Worm (Caenorhabditis elegans) whole organism, L3 larva: ENCODE results near the gene rps-8.

Experiments used
- ZK546.5 ChIP-seq: sonication (generic microtip); optimal IDR thresholded peaks from 2 replicates; lab custom pipeline; 2017; ENCODE audit warnings: missing biosample characterization, missing genetic modification characterization
- ama-1 ChIP-seq: fragments of 150-350 bp; optimal IDR thresholded peaks from 2 replicates; lab custom pipeline; 2018
- ceh-16 ChIP-seq: sonication (generic microtip); optimal IDR thresholded peaks from 2 replicates; lab custom pipeline; 2017; ENCODE audit warnings: missing biosample characterization, missing genetic modification characterization
- ceh-28 ChIP-seq: fragments of 150-350 bp; optimal IDR thresholded peaks from 2 replicates; lab custom pipeline; 2014; ENCODE audit warnings: missing biosample characterization, missing genetic modification reagents, missing genetic modification characterization
- ceh-82 ChIP-seq: fragments of 150-350 bp; optimal IDR thresholded peaks from 2 replicates; lab custom pipeline; 2014; ENCODE audit warnings: missing biosample characterization, missing genetic modification characterization
- ceh-9 ChIP-seq: sonication (generic microtip); optimal IDR thresholded peaks from 2 replicates; lab custom pipeline; 2018; ENCODE audit warnings: missing biosample characterization, missing genetic modification characterization
- daf-12 ChIP-seq: fragments of 150-350 bp; optimal IDR thresholded peaks from 2 replicates; lab custom pipeline; 2014; ENCODE audit warnings: missing biosample characterization, missing genetic modification reagents, missing genetic modification characterization
- egl-27 ChIP-seq: sonication (generic microtip); optimal IDR thresholded peaks from 4 replicates; lab custom pipeline; 2017; ENCODE audit warnings: missing biosample characterization, missing genetic modification reagents, missing genetic modification characterization
- egl-5 ChIP-seq: fragments of 150-350 bp; optimal IDR thresholded peaks from 2 replicates; lab custom pipeline; 2017; ENCODE audit warnings: missing biosample characterization, missing genetic modification reagents, missing genetic modification characterization, inconsistent platforms
- elt-3 ChIP-seq, 3 experiments: fragments of 150-350 bp in 1 of 3; sonication (generic microtip) in 2 of 3; optimal IDR thresholded peaks; 2 replicates in 2 of 3; 4 replicates in 1 of 3; lab custom pipeline; 2014 to 2017; ENCODE audit warnings: missing biosample characterization in 3 of 3, missing genetic modification characterization in 3 of 3
- fkh-10 ChIP-seq: sonication (generic microtip); optimal IDR thresholded peaks from 2 replicates; lab custom pipeline; 2017; ENCODE audit warnings: missing biosample characterization, missing genetic modification reagents, missing genetic modification characterization
- fos-1 ChIP-seq: fragments of 150-350 bp; optimal IDR thresholded peaks from 2 replicates; lab custom pipeline; 2014; ENCODE audit warnings: missing biosample characterization, missing genetic modification characterization
- hmg-11 ChIP-seq: sonication (generic microtip); optimal IDR thresholded peaks from 2 replicates; lab custom pipeline; 2016; ENCODE audit warnings: missing genetic modification characterization, missing compliant biosample characterization
- jun-1 ChIP-seq: fragments of 150-350 bp; optimal IDR thresholded peaks from 2 replicates; lab custom pipeline; 2014; ENCODE audit warnings: missing biosample characterization, missing genetic modification reagents, missing genetic modification characterization
- lin-39 ChIP-seq: fragments of 150-350 bp; optimal IDR thresholded peaks from 2 replicates; lab custom pipeline; 2018; ENCODE audit warnings: missing biosample characterization, missing genetic modification reagents, missing genetic modification characterization
- mdl-1 ChIP-seq: fragments of 150-350 bp; optimal IDR thresholded peaks from 2 replicates; lab custom pipeline; 2014; ENCODE audit warnings: missing biosample characterization, missing genetic modification characterization
- mml-1 ChIP-seq: fragments of 150-350 bp; sonication (generic microtip); optimal IDR thresholded peaks from 3 replicates; lab custom pipeline; 2014; ENCODE audit warnings: missing biosample characterization, missing genetic modification characterization
- nfya-1 ChIP-seq: sonication (generic microtip); optimal IDR thresholded peaks from 2 replicates; lab custom pipeline; 2017; ENCODE audit warnings: missing genetic modification characterization, mild to moderate bottlenecking, missing compliant biosample characterization, antibody characterized with exemption, moderate library complexity; ENCODE audit not compliant: insufficient read depth
- nhr-11 ChIP-seq: fragments of 150-350 bp; optimal IDR thresholded peaks from 2 replicates; lab custom pipeline; 2014; ENCODE audit warnings: missing biosample characterization, missing genetic modification characterization
- nhr-12 ChIP-seq: fragments of 150-350 bp; optimal IDR thresholded peaks from 2 replicates; lab custom pipeline; 2014; ENCODE audit warnings: missing biosample characterization, missing genetic modification characterization
- nhr-237 ChIP-seq: fragments of 150-350 bp; optimal IDR thresholded peaks from 2 replicates; lab custom pipeline; 2014; ENCODE audit warnings: missing biosample characterization, missing genetic modification characterization
- nhr-25 ChIP-seq: sonication (generic microtip); optimal IDR thresholded peaks from 2 replicates; lab custom pipeline; 2017; ENCODE audit warnings: missing biosample characterization, missing genetic modification characterization
- nhr-28 ChIP-seq: fragments of 150-350 bp; optimal IDR thresholded peaks from 2 replicates; lab custom pipeline; 2014; ENCODE audit warnings: missing biosample characterization, missing genetic modification characterization
- nhr-43 ChIP-seq: sonication (generic microtip); optimal IDR thresholded peaks from 2 replicates; lab custom pipeline; 2016; ENCODE audit warnings: mild to moderate bottlenecking, missing genetic modification characterization, missing compliant biosample characterization; ENCODE audit not compliant: poor library complexity, severe bottlenecking
- nhr-67 ChIP-seq: fragments of 150-350 bp; optimal IDR thresholded peaks from 2 replicates; lab custom pipeline; 2014; ENCODE audit warnings: missing biosample characterization, missing genetic modification characterization
- nhr-76 ChIP-seq: fragments of 150-350 bp; sonication (generic microtip); optimal IDR thresholded peaks from 5 replicates; lab custom pipeline; 2014; ENCODE audit warnings: missing biosample characterization, missing genetic modification characterization
- nhr-77 ChIP-seq: fragments of 150-350 bp; optimal IDR thresholded peaks from 2 replicates; lab custom pipeline; 2014; ENCODE audit warnings: missing biosample characterization, missing genetic modification characterization
- pha-4 ChIP-seq: fragments of 150-350 bp; optimal IDR thresholded peaks from 2 replicates; lab custom pipeline; 2014; ENCODE audit warnings: missing biosample characterization, missing genetic modification reagents, missing genetic modification characterization
- pqm-1 ChIP-seq: fragments of 150-350 bp; optimal IDR thresholded peaks from 2 replicates; lab custom pipeline; 2017; ENCODE audit warnings: missing biosample characterization, missing genetic modification characterization, inconsistent platforms
- sea-2 ChIP-seq: fragments of 150-350 bp; sonication (generic microtip); optimal IDR thresholded peaks from 4 replicates; lab custom pipeline; 2014; ENCODE audit warnings: missing biosample characterization, missing genetic modification reagents, missing genetic modification characterization
- skn-1 ChIP-seq: fragments of 150-350 bp; optimal IDR thresholded peaks from 2 replicates; lab custom pipeline; 2014; ENCODE audit warnings: missing biosample characterization, missing genetic modification characterization
- snpc-4 ChIP-seq: fragments of 150-350 bp; optimal IDR thresholded peaks from 2 replicates; lab custom pipeline; 2014; ENCODE audit warnings: missing biosample characterization, missing genetic modification characterization
- tbx-2 ChIP-seq: sonication (generic microtip); optimal IDR thresholded peaks from 2 replicates; lab custom pipeline; 2016; ENCODE audit warnings: mild to moderate bottlenecking, missing genetic modification characterization, missing compliant biosample characterization
- unc-39 ChIP-seq: sonication (generic microtip); optimal IDR thresholded peaks from 4 replicates; lab custom pipeline; 2017; ENCODE audit warnings: missing biosample characterization, missing genetic modification characterization
- zag-1 ChIP-seq: fragments of 150-350 bp; optimal IDR thresholded peaks from 2 replicates; lab custom pipeline; 2014; ENCODE audit warnings: missing biosample characterization, missing genetic modification characterization
- ztf-11 ChIP-seq: fragments of 150-350 bp; optimal IDR thresholded peaks from 2 replicates; lab custom pipeline; 2014; ENCODE audit warnings: missing biosample characterization, missing genetic modification characterization
- ztf-4 ChIP-seq: fragments of 150-350 bp; optimal IDR thresholded peaks from 2 replicates; lab custom pipeline; 2014; ENCODE audit warnings: missing biosample characterization, missing genetic modification characterization

Gene rps-8

ce11 chrIV:7313962-7314361 is 302 bp upstream of the rps-8 start (continued):
- no peak for TF ChIP-seq nhr-76
- peak; percentile 36 for TF ChIP-seq ama-1 (lab: Kevin White, UChicago)
- no peak for TF ChIP-seq jun-1
- TF ChIP-seq unc-39 (tag; lab: Kevin White, UChicago): no peak
- TF ChIP-seq ztf-4 (tag; lab: Kevin White, UChicago): no peak
- no peak for TF ChIP-seq mml-1
- TF ChIP-seq daf-12 (tag; lab: Kevin White, UChicago): no peak
- no peak for TF ChIP-seq ceh-82 (tag; lab: Kevin White, UChicago)
- TF ChIP-seq elt-3 (tag; optimal IDR thresholded peaks at IDR 0.05; lab: Kevin White, UChicago): no peak
- peak; percentile 12 for TF ChIP-seq ceh-28
- peak; percentile 30 for TF ChIP-seq skn-1
- TF ChIP-seq fkh-10 (GFP tag; lab: Kevin White, UChicago): no peak
- TF ChIP-seq, all 47 proteins: peak for 15

- no peak for TF ChIP-seq zag-1 (tag; lab: Kevin White, UChicago)
- TF ChIP-seq egl-5 (tag; lab: Kevin White, UChicago): no peak
- TF ChIP-seq fkh-10 (GFP tag; lab: Kevin White, UChicago): no peak
- no peak for TF ChIP-seq ceh-28
- TF ChIP-seq nhr-12 (tag; lab: Kevin White, UChicago): no peak
- no peak for TF ChIP-seq nfya-1 (tag; lab: Kevin White, UChicago)
- TF ChIP-seq, all 47 proteins: peak for 0
Observed at ce11 chrIV:7312620-7313194, 953 bp downstream of the rps-8 start.

DNA sequence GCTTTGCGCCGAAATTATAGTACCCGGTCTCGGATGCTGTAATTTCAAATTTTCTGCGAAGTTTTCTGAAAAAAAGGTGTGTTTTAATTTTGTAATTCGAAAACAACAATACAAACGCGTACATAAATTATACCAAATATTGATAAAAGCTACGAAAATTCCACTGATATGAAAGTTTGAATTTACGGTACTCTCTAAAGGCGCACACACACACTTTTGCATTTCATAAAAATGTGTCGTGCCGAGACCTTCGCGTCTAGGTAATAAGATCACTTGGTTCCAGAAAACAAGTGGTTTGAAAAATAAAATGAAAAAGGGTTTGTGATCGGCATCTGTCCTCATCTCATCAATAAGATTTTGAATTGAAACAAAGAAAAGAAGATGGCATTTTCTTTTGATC is 2.8 kb downstream of the rps-8 start:
- TF ChIP-seq ama-1 (lab: Kevin White, UChicago): peak; percentile 17
- TF ChIP-seq sea-2 (GFP tag; lab: Kevin White, UChicago): no peak

DNA sequence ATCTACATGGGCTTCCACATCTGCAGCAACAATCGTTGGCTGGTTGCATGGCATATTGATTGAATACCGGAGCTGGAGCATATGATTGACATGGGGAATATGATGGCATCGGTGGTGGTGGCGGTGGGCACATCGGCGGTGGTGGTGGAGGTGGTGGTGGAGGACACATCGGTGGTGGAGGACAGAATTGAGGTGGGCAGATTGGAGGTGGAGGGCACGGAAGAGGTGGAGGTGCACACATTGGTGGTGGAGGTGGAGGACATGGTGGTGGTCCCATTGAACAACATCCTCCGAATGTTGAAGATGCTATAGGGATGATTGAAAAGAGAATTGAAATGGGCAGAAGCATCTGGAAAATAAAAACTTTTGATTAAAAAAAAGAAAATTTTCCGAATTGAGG is 3.2 kb downstream of the rps-8 start, which contains the start of gene grl-4:
TSS of gene grl-4 (minus strand) at position 351 of the 400 bp plus-strand sequence.
- TF ChIP-seq nhr-237 (no peak), ceh-16 (no peak), ama-1 (lab: Kevin White, UChicago) (no peak), snpc-4 (tag; lab: Kevin White, UChicago) (no peak), mdl-1 (tag; lab: Kevin White, UChicago) (no peak), nhr-28 (tag; lab: Kevin White, UChicago) (no peak), lin-39 (no peak), hmg-11 (tag; lab: Kevin White, UChicago) (no peak), ceh-9 (tag; lab: Kevin White, UChicago) (no peak), fkh-10 (GFP tag; lab: Kevin White, UChicago) (no peak), ceh-82 (tag; lab: Kevin White, UChicago) (no peak), nhr-67 (tag; lab: Kevin White, UChicago) (no peak)
- TF ChIP-seq, all 47 proteins: peak for 0

DNA sequence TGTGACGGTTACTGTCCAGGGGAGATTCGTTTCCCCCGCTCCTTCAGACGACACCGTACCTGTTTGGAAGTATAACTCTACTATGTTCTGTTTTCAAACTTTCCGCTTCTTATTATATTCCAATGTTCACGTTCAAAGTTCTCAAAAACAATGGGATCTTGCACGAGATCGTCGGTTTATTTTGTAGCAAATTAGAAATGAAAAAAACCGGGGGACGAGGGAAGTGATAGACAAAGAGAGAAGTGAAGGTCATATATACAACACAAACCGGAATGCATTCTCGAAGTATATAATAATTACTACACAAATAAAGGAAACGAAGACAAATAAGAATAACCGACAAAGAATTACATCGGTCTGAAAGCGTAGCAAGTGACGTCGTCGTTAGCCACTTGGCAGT is 4.0 kb downstream of the rps-8 start:
- TF ChIP-seq nhr-25 (tag; lab: Kevin White, UChicago) (peak; percentile 79), nhr-237 (no peak), ama-1 (lab: Kevin White, UChicago) (peak; percentile 14)

ce11 chrIV:7308974-7309373 is 4.7 kb downstream of the rps-8 start, which contains the start of gene F42C5.6:
Gene F42C5.6, minus strand, starts transcription at chrIV:7309074.
- no peak for TF ChIP-seq fos-1 (tag; lab: Kevin White, UChicago)
- no peak for TF ChIP-seq skn-1
- TF ChIP-seq sea-2 (GFP tag; lab: Kevin White, UChicago): no peak
- no peak for TF ChIP-seq nhr-43 (tag; lab: Kevin White, UChicago)
- TF ChIP-seq nhr-11: no peak
- no peak for TF ChIP-seq nhr-237
- no peak for TF ChIP-seq tbx-2 (tag; lab: Kevin White, UChicago)
- no peak for TF ChIP-seq egl-27 (tag; lab: Kevin White, UChicago)
- TF ChIP-seq ztf-11: no peak
- no peak for TF ChIP-seq lin-39
- no peak for TF ChIP-seq daf-12 (tag; lab: Kevin White, UChicago)
- no peak for TF ChIP-seq ceh-16
- no peak for TF ChIP-seq zag-1 (tag; lab: Kevin White, UChicago)
- no peak for TF ChIP-seq mdl-1 (tag; lab: Kevin White, UChicago)
- no peak for TF ChIP-seq pqm-1 (tag; lab: Kevin White, UChicago)
- no peak for TF ChIP-seq nhr-25 (tag; lab: Kevin White, UChicago)
- TF ChIP-seq ZK546.5 (tag; lab: Kevin White, UChicago): no peak
- no peak for TF ChIP-seq pha-4 (tag; lab: Kevin White, UChicago)
- no peak for TF ChIP-seq nhr-77 (tag; lab: Kevin White, UChicago)
